Worm (Caenorhabditis elegans) whole organism, young adult: ENCODE results near the gene Y22D7AL.6.

Source experiments
- egrh-3 ChIP-seq: fragments of 200-800 bp; sonication (Bioruptor generic); IDR thresholded peaks from 2 replicates; pipeline ENCODE4 v1.3.6; 2022; ENCODE audit warnings: missing genetic modification reagents, missing genetic modification characterization, missing compliant biosample characterization

Y22D7AL.6 gene

ce11 chrIII:1656307-1656706 is 51.6 kb downstream of the Y22D7AL.6 start:
- peak; percentile 91 for TF ChIP-seq egrh-3 (GFP tag; lab: Robert Waterston, UW)
